Fruit fly (Drosophila melanogaster) whole organism, pupa: ENCODE measurements around the gene Ir7g.
A peak's percentile ranks its signal among the peaks of the same experiment; 100 is the strongest.

Experiments
- CG10348 ChIP-seq: fragments of 200-800 bp; sonication (Bioruptor generic); IDR thresholded peaks from 2 replicates; pipeline ENCODE4 v1.3.6; 2022; ENCODE audit warnings: missing biosample characterization, missing genetic modification characterization
- CG12605 ChIP-seq: fragments of 200-800 bp; sonication (Bioruptor generic); IDR thresholded peaks from 2 replicates; pipeline ENCODE4 v1.3.6; 2022; ENCODE audit warnings: missing biosample characterization, missing genetic modification characterization
- CG13204 ChIP-seq: fragments of 200-800 bp; sonication (Bioruptor generic); optimal IDR thresholded peaks from 2 replicates; lab custom pipeline; 2018; ENCODE audit warnings: missing biosample characterization, mild to moderate bottlenecking, missing genetic modification characterization, moderate library complexity
- CG14655 ChIP-seq: fragments of 200-800 bp; sonication (Bioruptor generic); optimal IDR thresholded peaks from 3 replicates; lab custom pipeline; 2017; ENCODE audit warnings: mild to moderate bottlenecking, missing biosample characterization, missing genetic modification reagents, missing genetic modification characterization
- CG15710 ChIP-seq: fragments of 200-800 bp; sonication (Bioruptor generic); optimal IDR thresholded peaks from 2 replicates; lab custom pipeline; 2018; ENCODE audit warnings: missing biosample characterization, mild to moderate bottlenecking, missing genetic modification characterization, moderate library complexity
- CG17806 ChIP-seq: fragments of 200-800 bp; sonication (Bioruptor generic); optimal IDR thresholded peaks from 2 replicates; lab custom pipeline; 2018; ENCODE audit warnings: missing biosample characterization, mild to moderate bottlenecking, missing genetic modification characterization, moderate library complexity
- CG32121 ChIP-seq: fragments of 200-800 bp; sonication (Bioruptor generic); IDR thresholded peaks from 2 replicates; pipeline ENCODE4 v1.3.6; 2022; ENCODE audit warnings: missing biosample characterization, missing genetic modification characterization
- CG34367 ChIP-seq: fragments of 200-800 bp; sonication (Bioruptor generic); optimal IDR thresholded peaks from 2 replicates; lab custom pipeline; 2018; ENCODE audit warnings: missing biosample characterization, mild to moderate bottlenecking, missing genetic modification characterization
- CG4496 ChIP-seq: fragments of 200-800 bp; sonication (Bioruptor generic); IDR thresholded peaks from 3 replicates; pipeline ENCODE4 v1.3.6; 2022; ENCODE audit warnings: missing biosample characterization, missing genetic modification characterization
- CG8159 ChIP-seq: fragments of 200-800 bp; sonication (Bioruptor generic); optimal IDR thresholded peaks from 3 replicates; lab custom pipeline; 2018; ENCODE audit warnings: missing biosample characterization, mild to moderate bottlenecking, missing genetic modification characterization, moderate library complexity
- CG8301 ChIP-seq: fragments of 200-800 bp; sonication (Bioruptor generic); optimal IDR thresholded peaks from 2 replicates; lab custom pipeline; 2018; ENCODE audit warnings: missing biosample characterization, mild to moderate bottlenecking, missing genetic modification characterization
- CG9948 ChIP-seq: fragments of 200-800 bp; sonication (Bioruptor generic); optimal IDR thresholded peaks from 2 replicates; lab custom pipeline; 2018; ENCODE audit warnings: missing biosample characterization, mild to moderate bottlenecking, missing genetic modification characterization, moderate library complexity
- D1 ChIP-seq: fragments of 200-800 bp; sonication (Bioruptor generic); optimal IDR thresholded peaks from 2 replicates; lab custom pipeline; 2018; ENCODE audit warnings: missing biosample characterization, mild to moderate bottlenecking, missing genetic modification characterization, moderate library complexity
- EcR ChIP-seq: fragments of 200-800 bp; sonication (Bioruptor generic); optimal IDR thresholded peaks from 3 replicates; lab custom pipeline; 2019; ENCODE audit warnings: missing biosample characterization, missing genetic modification characterization, mild to moderate bottlenecking, moderate library complexity, missing genetic modification reagents
- Ets98B ChIP-seq: fragments of 200-800 bp; sonication (Bioruptor generic); IDR thresholded peaks from 2 replicates; pipeline ENCODE4 v1.3.6; 2022; ENCODE audit warnings: missing biosample characterization, missing genetic modification characterization
- Pif1A ChIP-seq: fragments of 200-800 bp; sonication (Bioruptor generic); optimal IDR thresholded peaks from 3 replicates; lab custom pipeline; 2016; ENCODE audit warnings: missing biosample characterization, missing genetic modification characterization
- Pif1B ChIP-seq: fragments of 200-800 bp; sonication (Bioruptor generic); optimal IDR thresholded peaks from 3 replicates; lab custom pipeline; 2016; ENCODE audit warnings: missing biosample characterization, missing genetic modification characterization
- Snoo ChIP-seq: fragments of 200-800 bp; sonication (Bioruptor generic); optimal IDR thresholded peaks from 3 replicates; lab custom pipeline; 2017; ENCODE audit warnings: missing biosample characterization, mild to moderate bottlenecking, missing genetic modification characterization, inconsistent platforms
- fd96Ca ChIP-seq: fragments of 200-800 bp; sonication (Bioruptor generic); IDR thresholded peaks from 3 replicates; pipeline ENCODE4 v1.3.6; 2022; ENCODE audit warnings: missing biosample characterization, missing genetic modification characterization
- gl ChIP-seq: fragments of 200-800 bp; sonication (Bioruptor generic); optimal IDR thresholded peaks from 2 replicates; lab custom pipeline; 2018; ENCODE audit warnings: missing biosample characterization, mild to moderate bottlenecking, missing genetic modification characterization
- rn ChIP-seq: fragments of 200-800 bp; sonication (Bioruptor generic); IDR thresholded peaks from 2 replicates; pipeline ENCODE4 v1.3.6; 2022; ENCODE audit warnings: missing biosample characterization, missing genetic modification characterization

The Ir7g gene

dm6 chrX:7931028-7931549 lies 46.6 kb downstream of the Ir7g start, which contains the start of gene mahe:
Gene mahe, minus strand, starts transcription at chrX:7931382.
- TF ChIP-seq CG12605: peak; percentile 31; the same call in 1 of the 2 replicates
- TF ChIP-seq Ets98B (GFP tag; lab: Robert Waterston, UW): 0 out of 2 replicates have a peak, but pooled peaks have one; percentile 4
- peak; percentile 0 for TF ChIP-seq Pif1B
- no peak for TF ChIP-seq CG10348 (GFP tag; lab: Robert Waterston, UW)
- peak; percentile 25; the same call in 1 of the 2 replicates for TF ChIP-seq CG32121
- no peak for TF ChIP-seq CG17806 (tag; lab: Kevin White, UChicago)
- TF ChIP-seq CG8301: no peak
- TF ChIP-seq, all 21 proteins: peak for 4

dm6 chrX:7933210-7933915 lies 48.9 kb downstream of the Ir7g start, which contains the start of the genes Dhdds and RpS14a:
Gene Dhdds, minus strand, starts transcription at chrX:7933351.
Gene RpS14a, plus strand, starts transcription at chrX:7933742.
- 0 out of 2 replicates have a peak, but pooled peaks have one; percentile 18 for TF ChIP-seq CG12605
- peak; percentile 32 for TF ChIP-seq Pif1A
- TF ChIP-seq D1: no peak
- peak; percentile 55 for TF ChIP-seq Snoo (tag; lab: Kevin White, UChicago)
- peak; percentile 1 for TF ChIP-seq gl (tag; lab: Kevin White, UChicago)
- peak; percentile 38 for TF ChIP-seq CG34367 (tag; lab: Kevin White, UChicago)

dm6 chrX:7934679-7935078 lies 50.2 kb downstream of the Ir7g start, which contains the start of gene RpS14b:
Gene RpS14b, plus strand, starts transcription at chrX:7934898.
- TF ChIP-seq Ets98B (GFP tag; lab: Robert Waterston, UW): peak; percentile 61
- TF ChIP-seq rn (GFP tag; lab: Robert Waterston, UW): 0 out of 2 replicates have a peak, but pooled peaks have one; percentile 6
- peak; percentile 79 for TF ChIP-seq CG4496 (GFP tag; lab: Robert Waterston, UW)
- TF ChIP-seq gl (tag; lab: Kevin White, UChicago): peak; percentile 39
- peak; percentile 19 for TF ChIP-seq CG8301
- peak; percentile 51 for TF ChIP-seq CG34367 (tag; lab: Kevin White, UChicago)
- TF ChIP-seq CG13204 (GFP tag; lab: Kevin White, UChicago): peak; percentile 30
- no peak for TF ChIP-seq CG17806 (tag; lab: Kevin White, UChicago)
- no peak for TF ChIP-seq CG10348 (GFP tag; lab: Robert Waterston, UW)
- TF ChIP-seq D1: no peak
- TF ChIP-seq CG9948 (tag; lab: Kevin White, UChicago): peak; percentile 3
- TF ChIP-seq CG14655 (GFP tag; lab: Kevin White, UChicago): no peak
- TF ChIP-seq CG8159 (tag; lab: Kevin White, UChicago): peak; percentile 28
- peak; percentile 43; the same call in 1 of the 2 replicates for TF ChIP-seq CG12605
- peak; percentile 67 for TF ChIP-seq Snoo (tag; lab: Kevin White, UChicago)
- peak; percentile 55 for TF ChIP-seq CG15710 (tag; lab: Kevin White, UChicago)
- peak; percentile 60; the same call in 2 of the 3 replicates for TF ChIP-seq fd96Ca (GFP tag; lab: Robert Waterston, UW)
- TF ChIP-seq Pif1B: peak; percentile 10
- no peak for TF ChIP-seq EcR
- TF ChIP-seq CG32121: peak; percentile 51
- peak; percentile 42 for TF ChIP-seq Pif1A

dm6 chrX:7935798-7936572 lies 51.5 kb downstream of the Ir7g start, which contains the start of gene Ubr3:
Gene Ubr3, plus strand, starts transcription at chrX:7935896.
- 0 out of 3 replicates have a peak, but pooled peaks have one; percentile 16 for TF ChIP-seq fd96Ca (GFP tag; lab: Robert Waterston, UW)
- no peak for TF ChIP-seq CG12605
- TF ChIP-seq EcR: peak; percentile 95
- TF ChIP-seq CG4496 (GFP tag; lab: Robert Waterston, UW): peak; percentile 26; the same call in 1 of the 3 replicates
